Fruit fly (Drosophila melanogaster) whole organism, prepupa: ENCODE measurements around the gene bmm.

Experiments used
- Blimp-1 ChIP-seq: fragments of 200-800 bp; sonication (Bioruptor generic); optimal IDR thresholded peaks from 3 replicates; lab custom pipeline; 2017; ENCODE audit warnings: missing biosample characterization, missing genetic modification characterization, mild to moderate bottlenecking, moderate library complexity, missing genetic modification reagents
- CG10631 ChIP-seq: fragments of 200-800 bp; sonication (Bioruptor generic); optimal IDR thresholded peaks from 2 replicates; lab custom pipeline; 2016; ENCODE audit warnings: missing biosample characterization, missing genetic modification characterization
- CG11294 ChIP-seq: fragments of 200-800 bp; sonication (Bioruptor generic); IDR thresholded peaks from 2 replicates; pipeline ENCODE4 v1.3.6; 2022; ENCODE audit warnings: missing biosample characterization, missing genetic modification characterization
- CG11762 ChIP-seq: fragments of 200-800 bp; sonication (Bioruptor generic); optimal IDR thresholded peaks from 3 replicates; lab custom pipeline; 2016; ENCODE audit warnings: missing biosample characterization, missing genetic modification characterization; ENCODE audit not compliant: insufficient read depth
- CG11902 ChIP-seq: fragments of 200-800 bp; sonication (Bioruptor generic); optimal IDR thresholded peaks from 3 replicates; lab custom pipeline; 2016; ENCODE audit warnings: missing biosample characterization, missing genetic modification characterization
- CG15336 ChIP-seq: fragments of 200-800 bp; sonication (Bioruptor generic); IDR thresholded peaks from 2 replicates; pipeline ENCODE4 v1.3.6; 2022; ENCODE audit warnings: missing biosample characterization, missing genetic modification characterization
- CG1621 ChIP-seq: fragments of 200-800 bp; sonication (Bioruptor generic); optimal IDR thresholded peaks from 3 replicates; lab custom pipeline; 2018; ENCODE audit warnings: missing biosample characterization, mild to moderate bottlenecking, missing genetic modification characterization
- CG3032 ChIP-seq: fragments of 200-800 bp; optimal IDR thresholded peaks from 2 replicates; lab custom pipeline; 2019; ENCODE audit warnings: missing biosample characterization, mild to moderate bottlenecking, missing genetic modification characterization, moderate library complexity
- CG31627 ChIP-seq: fragments of 200-800 bp; sonication (Bioruptor generic); optimal IDR thresholded peaks from 3 replicates; lab custom pipeline; 2016; ENCODE audit warnings: missing biosample characterization, missing genetic modification characterization
- CG32006 ChIP-seq: fragments of 200-800 bp; sonication (Bioruptor generic); optimal IDR thresholded peaks from 3 replicates; lab custom pipeline; 2017; ENCODE audit warnings: missing biosample characterization, mild to moderate bottlenecking, missing genetic modification characterization
- CG6163 ChIP-seq: fragments of 200-800 bp; sonication (Bioruptor generic); IDR thresholded peaks from 3 replicates; pipeline ENCODE4 v1.3.6; 2022; ENCODE audit warnings: missing biosample characterization, missing genetic modification characterization
- CG6276 ChIP-seq: fragments of 200-800 bp; sonication (Bioruptor generic); optimal IDR thresholded peaks from 2 replicates; lab custom pipeline; 2017; ENCODE audit warnings: missing biosample characterization, mild to moderate bottlenecking, missing genetic modification characterization
- CG6792 ChIP-seq: fragments of 200-800 bp; sonication (Bioruptor generic); optimal IDR thresholded peaks from 3 replicates; lab custom pipeline; 2016; ENCODE audit warnings: missing biosample characterization, missing genetic modification characterization
- CG6808 ChIP-seq: fragments of 200-800 bp; sonication (Bioruptor generic); optimal IDR thresholded peaks from 3 replicates; lab custom pipeline; 2017; ENCODE audit warnings: missing biosample characterization, missing genetic modification characterization, mild to moderate bottlenecking, moderate library complexity, missing genetic modification reagents
- CG6854 ChIP-seq: fragments of 200-800 bp; sonication (Bioruptor generic); optimal IDR thresholded peaks from 2 replicates; lab custom pipeline; 2017; ENCODE audit warnings: missing biosample characterization, mild to moderate bottlenecking, missing genetic modification characterization
- CG8319 ChIP-seq: fragments of 200-800 bp; sonication (Bioruptor generic); optimal IDR thresholded peaks from 3 replicates; lab custom pipeline; 2016; ENCODE audit warnings: missing biosample characterization, missing genetic modification characterization
- CG8632 ChIP-seq: fragments of 200-800 bp; sonication (Bioruptor generic); optimal IDR thresholded peaks from 3 replicates; lab custom pipeline; 2016; ENCODE audit warnings: missing biosample characterization, missing genetic modification characterization
- CG9139 ChIP-seq: fragments of 200-800 bp; sonication (Bioruptor generic); optimal IDR thresholded peaks from 3 replicates; lab custom pipeline; 2017; ENCODE audit warnings: missing biosample characterization, mild to moderate bottlenecking, missing genetic modification characterization
- Eip75B ChIP-seq: fragments of 200-800 bp; sonication (Bioruptor generic); optimal IDR thresholded peaks from 3 replicates; lab custom pipeline; 2016; ENCODE audit warnings: missing biosample characterization, missing genetic modification characterization
- Eip78C ChIP-seq: fragments of 200-800 bp; sonication (Bioruptor generic); peaks from one replicate; lab custom pipeline; 2016; ENCODE audit warnings: missing biosample characterization, missing genetic modification characterization
- Ets21C ChIP-seq: fragments of 200-800 bp; sonication (Bioruptor generic); optimal IDR thresholded peaks from 3 replicates; lab custom pipeline; 2016; ENCODE audit warnings: missing biosample characterization, missing genetic modification characterization
- Gug ChIP-seq: fragments of 200-800 bp; sonication (Bioruptor generic); IDR thresholded peaks from 2 replicates; pipeline ENCODE4 v1.3.6; 2022; ENCODE audit warnings: missing biosample characterization, missing genetic modification characterization
- Hr39 ChIP-seq: fragments of 200-800 bp; sonication (Bioruptor generic); optimal IDR thresholded peaks from 2 replicates; lab custom pipeline; 2016; ENCODE audit warnings: missing biosample characterization, missing genetic modification characterization
- Lpt ChIP-seq: fragments of 200-800 bp; sonication (Bioruptor generic); optimal IDR thresholded peaks from 3 replicates; lab custom pipeline; 2016; ENCODE audit warnings: missing biosample characterization, missing genetic modification characterization
- Met ChIP-seq: fragments of 200-800 bp; sonication (Bioruptor generic); optimal IDR thresholded peaks from 3 replicates; lab custom pipeline; 2016; ENCODE audit warnings: missing biosample characterization, missing genetic modification characterization
- OdsH ChIP-seq: fragments of 200-800 bp; sonication (Bioruptor generic); optimal IDR thresholded peaks from 3 replicates; lab custom pipeline; 2016; ENCODE audit warnings: missing biosample characterization, missing genetic modification characterization
- Smox ChIP-seq: fragments of 200-800 bp; sonication (Bioruptor generic); optimal IDR thresholded peaks from 3 replicates; lab custom pipeline; 2016; ENCODE audit warnings: missing biosample characterization, missing genetic modification characterization
- Sox102F ChIP-seq: fragments of 200-800 bp; sonication (Bioruptor generic); optimal IDR thresholded peaks from 2 replicates; lab custom pipeline; 2016; ENCODE audit warnings: missing biosample characterization, mild to moderate bottlenecking, missing genetic modification characterization
- Sox14 ChIP-seq: fragments of 200-800 bp; sonication (Bioruptor generic); optimal IDR thresholded peaks from 3 replicates; lab custom pipeline; 2016; ENCODE audit warnings: missing biosample characterization, missing genetic modification characterization
- Sox15 ChIP-seq: fragments of 200-800 bp; sonication (Bioruptor generic); optimal IDR thresholded peaks from 3 replicates; lab custom pipeline; 2016; ENCODE audit warnings: missing biosample characterization, missing genetic modification characterization
- acj6 ChIP-seq: fragments of 200-800 bp; sonication (Bioruptor generic); optimal IDR thresholded peaks from 3 replicates; lab custom pipeline; 2016; ENCODE audit warnings: missing biosample characterization, missing genetic modification characterization
- cyc ChIP-seq: fragments of 200-800 bp; sonication (Bioruptor generic); optimal IDR thresholded peaks from 3 replicates; lab custom pipeline; 2016; ENCODE audit warnings: missing biosample characterization, missing genetic modification characterization
- dac ChIP-seq: fragments of 200-800 bp; sonication (Bioruptor generic); optimal IDR thresholded peaks from 2 replicates; lab custom pipeline; 2017; ENCODE audit warnings: missing biosample characterization, mild to moderate bottlenecking, missing genetic modification characterization
- eg ChIP-seq: fragments of 200-800 bp; sonication (Bioruptor generic); IDR thresholded peaks from 3 replicates; pipeline ENCODE4 v1.3.6; 2022; ENCODE audit warnings: missing biosample characterization, missing genetic modification characterization
- fd85E ChIP-seq: fragments of 200-800 bp; sonication (Bioruptor generic); optimal IDR thresholded peaks from 3 replicates; lab custom pipeline; 2016; ENCODE audit warnings: missing biosample characterization, missing genetic modification characterization
- fkh ChIP-seq: fragments of 200-800 bp; sonication (Bioruptor generic); optimal IDR thresholded peaks from 3 replicates; lab custom pipeline; 2017; ENCODE audit warnings: missing biosample characterization, mild to moderate bottlenecking, missing genetic modification characterization, moderate library complexity
- lz ChIP-seq: fragments of 200-800 bp; sonication (Bioruptor generic); optimal IDR thresholded peaks from 3 replicates; lab custom pipeline; 2016; ENCODE audit warnings: missing biosample characterization, missing genetic modification characterization
- pdm3 ChIP-seq: fragments of 200-800 bp; sonication (Bioruptor generic); optimal IDR thresholded peaks from 3 replicates; lab custom pipeline; 2016; ENCODE audit warnings: missing biosample characterization, missing genetic modification characterization
- salr ChIP-seq, 2 experiments: fragments of 200-800 bp; sonication (Bioruptor generic); optimal IDR thresholded peaks; 3 replicates each; lab custom pipeline; 2016 to 2018; ENCODE audit warnings: missing biosample characterization in 2 of 2, missing genetic modification characterization in 2 of 2, mild to moderate bottlenecking in 1 of 2
- spab ChIP-seq: fragments of 200-800 bp; sonication (Bioruptor generic); optimal IDR thresholded peaks from 2 replicates; lab custom pipeline; 2017; ENCODE audit warnings: missing biosample characterization, mild to moderate bottlenecking, missing genetic modification characterization, missing genetic modification reagents
- ss ChIP-seq, 2 experiments: fragments of 200-800 bp; sonication (Bioruptor generic); optimal IDR thresholded peaks; 2 replicates in 1 of 2; 3 replicates in 1 of 2; lab custom pipeline; 2017 to 2018; ENCODE audit warnings: mild to moderate bottlenecking in 2 of 2, missing biosample characterization in 2 of 2, missing genetic modification characterization in 2 of 2, moderate library complexity in 1 of 2
- svp ChIP-seq: fragments of 200-800 bp; sonication (Bioruptor generic); peaks from one replicate; lab custom pipeline; 2016; ENCODE audit warnings: missing biosample characterization, missing genetic modification characterization
- topi ChIP-seq: fragments of 200-800 bp; sonication (Bioruptor generic); optimal IDR thresholded peaks from 3 replicates; lab custom pipeline; 2016; ENCODE audit warnings: missing biosample characterization, missing genetic modification characterization
- vri ChIP-seq: fragments of 200-800 bp; sonication (Bioruptor generic); optimal IDR thresholded peaks from 3 replicates; lab custom pipeline; 2016; ENCODE audit warnings: missing biosample characterization, mild to moderate bottlenecking, missing genetic modification characterization

The bmm gene

dm6 chr3L:14784949-14785408 is 1.2 kb downstream of the bmm start (continued):
- TF ChIP-seq Hr39 (GFP tag; lab: Kevin White, UChicago) (peak; percentile 86), CG6276 (peak; percentile 90), Eip78C (GFP tag; lab: Kevin White, UChicago) (peak; percentile 95), CG6792 (GFP tag; lab: Kevin White, UChicago) (peak; percentile 70), CG3032 (peak; percentile 80), Sox15 (GFP tag; lab: Kevin White, UChicago) (peak; percentile 72), CG11902 (GFP tag; lab: Kevin White, UChicago) (peak; percentile 70), CG8319 (GFP tag; lab: Kevin White, UChicago) (peak; percentile 70), Ets21C (GFP tag; lab: Kevin White, UChicago) (peak; percentile 71), fd85E (peak; percentile 23), Gug (GFP tag; lab: Robert Waterston, UW) (peak; percentile 72), pdm3 (GFP tag; lab: Kevin White, UChicago) (peak; percentile 83), Met (GFP tag; lab: Kevin White, UChicago) (peak; percentile 82), ss (GFP tag; optimal IDR thresholded peaks at IDR 0.05; lab: Kevin White, UChicago) (peak; percentile 43 to 51)

dm6 chr3L:14784241-14784948 is 1.8 kb downstream of the bmm start:
- TF ChIP-seq Gug (GFP tag; lab: Robert Waterston, UW) (no peak), CG11294 (GFP tag; lab: Robert Waterston, UW) (no peak), CG15336 (GFP tag; lab: Robert Waterston, UW) (no peak), svp (peak; percentile 96), CG6163 (GFP tag; lab: Robert Waterston, UW) (no peak), pdm3 (GFP tag; lab: Kevin White, UChicago) (no peak), spab (GFP tag; lab: Kevin White, UChicago) (no peak), acj6 (GFP tag; lab: Kevin White, UChicago) (no peak)

- TF ChIP-seq eg = no peak
- TF ChIP-seq CG9139 (GFP tag; lab: Kevin White, UChicago) = no peak
- no peak for TF ChIP-seq Lpt (GFP tag; lab: Kevin White, UChicago)
- TF ChIP-seq CG6276 = no peak
- TF ChIP-seq CG15336 (GFP tag; lab: Robert Waterston, UW) = no peak
Measured at dm6 chr3L:14783363-14783627, 2.9 kb downstream of the bmm start.

dm6 chr3L:14782626-14783362 is 3.4 kb downstream of the bmm start:
- TF ChIP-seq vri (GFP tag; lab: Kevin White, UChicago) (peak; percentile 43), CG11762 (no peak), Eip78C (GFP tag; lab: Kevin White, UChicago) (peak; percentile 66), CG1621 (tag; lab: Kevin White, UChicago) (no peak), Sox102F (no peak), fkh (GFP tag; lab: Kevin White, UChicago) (no peak), CG32006 (no peak), Blimp-1 (GFP tag; lab: Kevin White, UChicago) (no peak), Smox (GFP tag; lab: Kevin White, UChicago) (no peak), CG10631 (GFP tag; lab: Kevin White, UChicago) (no peak), topi (GFP tag; lab: Kevin White, UChicago) (no peak), salr (GFP tag; optimal IDR thresholded peaks at IDR 0.05; lab: Kevin White, UChicago) (no peak), CG8319 (GFP tag; lab: Kevin White, UChicago) (no peak), dac (GFP tag; lab: Kevin White, UChicago) (no peak), Lpt (GFP tag; lab: Kevin White, UChicago) (no peak), CG31627 (GFP tag; lab: Kevin White, UChicago) (no peak), CG6854 (GFP tag; lab: Kevin White, UChicago) (peak; percentile 48), CG6808 (peak; percentile 13), cyc (GFP tag; lab: Kevin White, UChicago) (no peak), Eip75B (GFP tag; lab: Kevin White, UChicago) (no peak), CG11902 (GFP tag; lab: Kevin White, UChicago) (no peak), CG8632 (GFP tag; lab: Kevin White, UChicago) (no peak), Sox14 (no peak), Hr39 (GFP tag; lab: Kevin White, UChicago) (no peak), CG3032 (no peak), acj6 (GFP tag; lab: Kevin White, UChicago) (no peak), OdsH (GFP tag; lab: Kevin White, UChicago) (no peak), lz (no peak)
